Worm (Caenorhabditis elegans) whole organism, L3 larva: ENCODE measurements around the gene mltn-13.

ENCODE experiments used
- mdl-1 ChIP-seq: fragments of 150-350 bp; optimal IDR thresholded peaks from 2 replicates; lab custom pipeline; 2014; ENCODE audit warnings: missing biosample characterization, missing genetic modification characterization
- nfya-1 ChIP-seq: sonication (generic microtip); optimal IDR thresholded peaks from 2 replicates; lab custom pipeline; 2017; ENCODE audit warnings: missing genetic modification characterization, mild to moderate bottlenecking, missing compliant biosample characterization, antibody characterized with exemption, moderate library complexity; ENCODE audit not compliant: insufficient read depth
- nhr-237 ChIP-seq: fragments of 150-350 bp; optimal IDR thresholded peaks from 2 replicates; lab custom pipeline; 2014; ENCODE audit warnings: missing biosample characterization, missing genetic modification characterization
- nhr-43 ChIP-seq: sonication (generic microtip); optimal IDR thresholded peaks from 2 replicates; lab custom pipeline; 2016; ENCODE audit warnings: mild to moderate bottlenecking, missing genetic modification characterization, missing compliant biosample characterization; ENCODE audit not compliant: poor library complexity, severe bottlenecking
- nhr-76 ChIP-seq: fragments of 150-350 bp; sonication (generic microtip); optimal IDR thresholded peaks from 5 replicates; lab custom pipeline; 2014; ENCODE audit warnings: missing biosample characterization, missing genetic modification characterization
- snpc-4 ChIP-seq: fragments of 150-350 bp; optimal IDR thresholded peaks from 2 replicates; lab custom pipeline; 2014; ENCODE audit warnings: missing biosample characterization, missing genetic modification characterization

ce11 chrX:4464367-4464766, 16.2 kb upstream of the mltn-13 start:
- TF ChIP-seq nhr-76 (tag; lab: Kevin White, UChicago) (no peak), nhr-43 (tag; lab: Kevin White, UChicago) (no peak), nfya-1 (tag; lab: Kevin White, UChicago) (no peak), snpc-4 (tag; lab: Kevin White, UChicago) (no peak), mdl-1 (tag; lab: Kevin White, UChicago) (no peak), nhr-237 (tag; lab: Kevin White, UChicago) (no peak)
